Worm (Caenorhabditis elegans) whole organism, L3 larva: Measurements from ENCODE around the gene C01C4.3.

Experiments used
- ama-1 ChIP-seq: fragments of 150-350 bp; optimal IDR thresholded peaks from 2 replicates; lab custom pipeline; 2018
- ceh-16 ChIP-seq: sonication (generic microtip); optimal IDR thresholded peaks from 2 replicates; lab custom pipeline; 2017; ENCODE audit warnings: missing biosample characterization, missing genetic modification characterization
- ceh-82 ChIP-seq: fragments of 150-350 bp; optimal IDR thresholded peaks from 2 replicates; lab custom pipeline; 2014; ENCODE audit warnings: missing biosample characterization, missing genetic modification characterization
- elt-3 ChIP-seq, 3 experiments: fragments of 150-350 bp in 1 of 3; sonication (generic microtip) in 2 of 3; optimal IDR thresholded peaks; 2 replicates in 2 of 3; 4 replicates in 1 of 3; lab custom pipeline; 2014 to 2017; ENCODE audit warnings: missing biosample characterization in 3 of 3, missing genetic modification characterization in 3 of 3
- fos-1 ChIP-seq: fragments of 150-350 bp; optimal IDR thresholded peaks from 2 replicates; lab custom pipeline; 2014; ENCODE audit warnings: missing biosample characterization, missing genetic modification characterization
- lsy-12 ChIP-seq: sonication (generic microtip); optimal IDR thresholded peaks from 2 replicates; lab custom pipeline; 2016; ENCODE audit warnings: mild to moderate bottlenecking, missing genetic modification characterization, missing compliant biosample characterization
- nhr-12 ChIP-seq: fragments of 150-350 bp; optimal IDR thresholded peaks from 2 replicates; lab custom pipeline; 2014; ENCODE audit warnings: missing biosample characterization, missing genetic modification characterization
- pha-4 ChIP-seq: fragments of 150-350 bp; optimal IDR thresholded peaks from 2 replicates; lab custom pipeline; 2014; ENCODE audit warnings: missing biosample characterization, missing genetic modification reagents, missing genetic modification characterization
- pqm-1 ChIP-seq: fragments of 150-350 bp; optimal IDR thresholded peaks from 2 replicates; lab custom pipeline; 2017; ENCODE audit warnings: missing biosample characterization, missing genetic modification characterization, inconsistent platforms
- skn-1 ChIP-seq: fragments of 150-350 bp; optimal IDR thresholded peaks from 2 replicates; lab custom pipeline; 2014; ENCODE audit warnings: missing biosample characterization, missing genetic modification characterization
- snpc-4 ChIP-seq: fragments of 150-350 bp; optimal IDR thresholded peaks from 2 replicates; lab custom pipeline; 2014; ENCODE audit warnings: missing biosample characterization, missing genetic modification characterization
- unc-39 ChIP-seq: sonication (generic microtip); optimal IDR thresholded peaks from 4 replicates; lab custom pipeline; 2017; ENCODE audit warnings: missing biosample characterization, missing genetic modification characterization

DNA sequence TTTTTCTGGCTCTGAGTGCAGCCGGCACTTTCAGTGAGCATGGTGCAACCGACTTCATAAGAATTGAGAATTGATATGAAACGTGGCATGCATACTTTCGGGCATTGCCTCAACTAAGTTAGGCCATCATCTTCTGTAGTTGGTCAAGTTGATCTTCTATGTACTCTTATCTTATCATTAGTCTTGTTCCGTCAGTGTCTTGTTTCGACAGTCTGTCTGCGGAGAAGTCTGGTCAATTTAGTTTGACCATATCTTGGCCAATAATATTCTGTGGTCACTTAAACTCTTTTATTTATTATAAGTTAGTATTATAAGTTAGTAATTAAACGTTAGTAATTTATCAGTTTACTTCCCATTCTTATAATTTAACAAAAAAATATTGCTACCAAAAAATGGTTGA, 59.5 kb downstream of the C01C4.3 start:
- TF ChIP-seq unc-39 (tag; lab: Kevin White, UChicago) (no peak), snpc-4 (tag; lab: Kevin White, UChicago) (no peak), ama-1 (lab: Kevin White, UChicago) (no peak), skn-1 (tag; lab: Kevin White, UChicago) (no peak), ceh-82 (tag; lab: Kevin White, UChicago) (no peak), pqm-1 (tag; lab: Kevin White, UChicago) (no peak), lsy-12 (tag; lab: Kevin White, UChicago) (no peak), ceh-16 (tag; lab: Kevin White, UChicago) (no peak), pha-4 (tag; lab: Kevin White, UChicago) (no peak), nhr-12 (no peak), fos-1 (tag; lab: Kevin White, UChicago) (no peak), elt-3 (tag; optimal IDR thresholded peaks at IDR 0.05; lab: Kevin White, UChicago) (peak in 1 of 3 experiments; percentile 88)
